Worm (Caenorhabditis elegans) whole organism, L2 larva: Measurements from ENCODE around the gene tpa-1.

Experiments used
- dmd-4 ChIP-seq: sonication (generic microtip); optimal IDR thresholded peaks from 2 replicates; lab custom pipeline; 2017; ENCODE audit warnings: missing biosample characterization, missing genetic modification characterization
- elt-3 ChIP-seq: sonication (generic microtip); optimal IDR thresholded peaks from 2 replicates; lab custom pipeline; 2017; ENCODE audit warnings: missing biosample characterization, missing genetic modification characterization
- lin-13 ChIP-seq: fragments of 150-350 bp; optimal IDR thresholded peaks from 2 replicates; lab custom pipeline; 2014; ENCODE audit warnings: missing biosample characterization, missing genetic modification reagents, missing genetic modification characterization
- mab-5 ChIP-seq: fragments of 150-350 bp; optimal IDR thresholded peaks from 2 replicates; lab custom pipeline; 2014; ENCODE audit warnings: missing biosample characterization, missing genetic modification characterization
- nhr-21 ChIP-seq: fragments of 150-350 bp; optimal IDR thresholded peaks from 2 replicates; lab custom pipeline; 2014; ENCODE audit warnings: missing biosample characterization, missing genetic modification characterization
- nhr-77 ChIP-seq: fragments of 150-350 bp; optimal IDR thresholded peaks from 2 replicates; lab custom pipeline; 2014; ENCODE audit warnings: missing biosample characterization, missing genetic modification characterization
- skn-1 ChIP-seq: sonication (generic microtip); optimal IDR thresholded peaks from 2 replicates; lab custom pipeline; 2017; ENCODE audit warnings: missing biosample characterization, missing genetic modification characterization
- sma-9 ChIP-seq, 2 experiments: fragments of 150-350 bp in 1 of 2; sonication (generic microtip) in 1 of 2; optimal IDR thresholded peaks; 2 replicates each; lab custom pipeline; 2014 to 2016; ENCODE audit warnings: missing genetic modification characterization in 2 of 2, mild to moderate bottlenecking in 1 of 2, missing biosample characterization in 1 of 2, missing compliant biosample characterization in 1 of 2, missing genetic modification reagents in 1 of 2, moderate library complexity in 1 of 2

DNA sequence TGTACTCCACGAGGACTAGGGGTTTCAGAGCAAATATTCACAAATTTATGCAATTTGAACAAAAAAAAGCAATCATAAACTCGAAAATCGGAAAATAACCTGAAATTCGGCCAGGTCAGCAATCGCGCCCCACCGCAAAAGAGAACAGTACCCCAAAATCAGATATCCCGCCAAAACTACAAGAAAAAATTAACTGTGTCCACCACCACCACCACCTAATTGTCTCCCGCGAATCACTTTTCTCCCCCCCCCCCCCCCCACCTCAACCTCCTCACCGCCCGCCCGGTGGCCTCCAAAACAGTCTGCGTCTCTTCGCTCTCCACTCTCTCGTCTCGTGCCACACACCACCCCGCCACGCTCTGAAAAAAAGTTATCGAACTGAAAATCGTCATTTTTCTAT lies 36.7 kb downstream of the tpa-1 start:
- no peak for TF ChIP-seq elt-3
- no peak for TF ChIP-seq skn-1 (tag; lab: Kevin White, UChicago)
- TF ChIP-seq nhr-77 (tag; lab: Kevin White, UChicago), result no peak
- no peak for TF ChIP-seq sma-9 (GFP tag; optimal IDR thresholded peaks at IDR 0.05; lab: Kevin White, UChicago)
- TF ChIP-seq sma-9 (tag; optimal IDR thresholded peaks at IDR 0.05; lab: Kevin White, UChicago), result no peak
- no peak for TF ChIP-seq lin-13 (GFP tag; lab: Kevin White, UChicago)
- TF ChIP-seq nhr-21 (tag; lab: Kevin White, UChicago), result no peak
- TF ChIP-seq mab-5 (tag; lab: Kevin White, UChicago), result no peak
- no peak for TF ChIP-seq dmd-4 (tag; lab: Kevin White, UChicago)
